2 fruit fly cellular contexts compared by ENCODE assay signal in genomic region chrX:6024638-6025037, dm6.
TF ChIP-seq lines count a peak whose summit lies in the region.

No protein-coding gene starts in this region.

TF ChIP-seq in whole organism, embryonic, 481 proteins besides CTCF, POLR2A, EP300 and RAD21 (continued from another document and continues in another):
- TF ChIP-seq gro (GFP tag; optimal IDR thresholded peaks at IDR 0.05; lab: Kevin White, UChicago) (no peak), z (GFP tag; IDR thresholded peaks at IDR 0.05; lab: Robert Waterston, UW) (0 out of 3 replicates have a peak, but pooled peaks have one; percentile 10), Hmr (GFP tag; optimal IDR thresholded peaks at IDR 0.05; lab: Kevin White, UChicago) (no peak), CG7271 (tag; optimal IDR thresholded peaks at IDR 0.05; lab: Kevin White, UChicago) (no peak), Poxn (GFP tag; IDR thresholded peaks at IDR 0.05; lab: Robert Waterston, UW) (no peak), CG2889 (GFP tag; IDR thresholded peaks at IDR 0.05; lab: Robert Waterston, UW) (no peak), CG18599 (GFP tag; optimal IDR thresholded peaks at IDR 0.05; lab: Kevin White, UChicago) (peak; percentile 26), Sox102F (GFP tag; optimal IDR thresholded peaks at IDR 0.05; lab: Kevin White, UChicago) (peak; percentile 43), CG13775 (GFP tag; optimal IDR thresholded peaks at IDR 0.05; lab: Kevin White, UChicago) (peak; percentile 26), seq (GFP tag; IDR thresholded peaks at IDR 0.05; lab: Robert Waterston, UW) (0 out of 2 replicates have a peak, but pooled peaks have one; percentile 21), hkb (optimal IDR thresholded peaks at IDR 0.05; lab: Kevin White, UChicago) (no peak), hkb (GFP tag; IDR thresholded peaks at IDR 0.05; lab: Robert Waterston, UW) (no peak), sima (GFP tag; optimal IDR thresholded peaks at IDR 0.05; lab: Kevin White, UChicago) (no peak), CoRest (tag; optimal IDR thresholded peaks at IDR 0.05; lab: Kevin White, UChicago) (peak; percentile 48), CG17385 (GFP tag; optimal IDR thresholded peaks at IDR 0.05; lab: Kevin White, UChicago) (peak; percentile 4), Lpt (GFP tag; optimal IDR thresholded peaks at IDR 0.05; lab: Kevin White, UChicago) (no peak), wor (GFP tag; IDR thresholded peaks at IDR 0.05; lab: Robert Waterston, UW) (no peak), kni (GFP tag; optimal IDR thresholded peaks at IDR 0.05; lab: Kevin White, UChicago) (peak; percentile 50), CG4404 (GFP tag; IDR thresholded peaks at IDR 0.05; lab: Robert Waterston, UW) (peak; percentile 47; the same call in 1 of the 2 replicates), Oli (tag; optimal IDR thresholded peaks at IDR 0.05; lab: Kevin White, UChicago) (peak; percentile 58), Xbp1 (GFP tag; optimal IDR thresholded peaks at IDR 0.05; lab: Kevin White, UChicago) (peak; percentile 64), sna (GFP tag; IDR thresholded peaks at IDR 0.05; lab: Robert Waterston, UW; ENCODE audit: partially characterized antibody) (no peak), bcd (GFP tag; optimal IDR thresholded peaks at IDR 0.05; lab: Kevin White, UChicago) (no peak), CG6683 (GFP tag; optimal IDR thresholded peaks at IDR 0.05; lab: Kevin White, UChicago) (no peak), salm (tag; optimal IDR thresholded peaks at IDR 0.05; lab: Kevin White, UChicago) (no peak), usp (GFP tag; optimal IDR thresholded peaks at IDR 0.05; lab: Kevin White, UChicago) (no peak), Mrtf (GFP tag; IDR thresholded peaks at IDR 0.05; lab: Robert Waterston, UW) (0 out of 3 replicates have a peak, but pooled peaks have one; percentile 5), Hmx (GFP tag; optimal IDR thresholded peaks at IDR 0.05; lab: Kevin White, UChicago) (no peak), Atf-2 (GFP tag; optimal IDR thresholded peaks at IDR 0.05; lab: Kevin White, UChicago) (peak; percentile 46), Fer2 (tag; optimal IDR thresholded peaks at IDR 0.05; lab: Kevin White, UChicago) (no peak), tin (GFP tag; optimal IDR thresholded peaks at IDR 0.05; lab: Kevin White, UChicago) (peak; percentile 53), scrt (GFP tag; optimal IDR thresholded peaks at IDR 0.05; lab: Kevin White, UChicago) (no peak), bigmax (GFP tag; optimal IDR thresholded peaks at IDR 0.05; lab: Kevin White, UChicago) (no peak), jigr1 (GFP tag; IDR thresholded peaks at IDR 0.05; lab: Robert Waterston, UW) (peak; percentile 38; the same call in 1 of the 3 replicates), CG6791 (GFP tag; IDR thresholded peaks at IDR 0.05; lab: Robert Waterston, UW; ENCODE audit: partially characterized antibody) (no peak), tap (tag; optimal IDR thresholded peaks at IDR 0.05; lab: Kevin White, UChicago) (peak; percentile 16), CG32532 (GFP tag; IDR thresholded peaks at IDR 0.05; lab: Robert Waterston, UW) (no peak), CG7928 (GFP tag; optimal IDR thresholded peaks at IDR 0.05; lab: Kevin White, UChicago) (no peak), Ravus (GFP tag; IDR thresholded peaks at IDR 0.05; lab: Robert Waterston, UW) (no peak), zf30C (GFP tag; optimal IDR thresholded peaks at IDR 0.05; lab: Kevin White, UChicago) (peak; percentile 70), tio (GFP tag; optimal IDR thresholded peaks at IDR 0.05; lab: Kevin White, UChicago) (peak; percentile 37), CG30020 (tag; optimal IDR thresholded peaks at IDR 0.05; lab: Kevin White, UChicago) (no peak), amos (GFP tag; IDR thresholded peaks at IDR 0.05; lab: Robert Waterston, UW; ENCODE audit: partially characterized antibody) (no peak), CG9437 (GFP tag; optimal IDR thresholded peaks at IDR 0.05; lab: Kevin White, UChicago) (no peak), Elba2 (GFP tag; optimal IDR thresholded peaks at IDR 0.05; lab: Kevin White, UChicago) (no peak), eve (GFP tag; optimal IDR thresholded peaks at IDR 0.05; lab: Kevin White, UChicago) (no peak), Deaf1 (tag; optimal IDR thresholded peaks at IDR 0.05; lab: Kevin White, UChicago) (no peak), dmrt11E (tag; optimal IDR thresholded peaks at IDR 0.05; lab: Kevin White, UChicago) (peak; percentile 85), chinmo (GFP tag; IDR thresholded peaks at IDR 0.05; lab: Robert Waterston, UW; ENCODE audit: partially characterized antibody) (no peak), Ets97D (GFP tag; optimal IDR thresholded peaks at IDR 0.05; lab: Kevin White, UChicago) (no peak), CG30431 (GFP tag; optimal IDR thresholded peaks at IDR 0.05; lab: Kevin White, UChicago) (peak; percentile 48), hth (optimal IDR thresholded peaks at IDR 0.05; lab: Kevin White, UChicago) (no peak), pho (GFP tag; optimal IDR thresholded peaks at IDR 0.05; lab: Kevin White, UChicago) (no peak), klu (GFP tag; IDR thresholded peaks at IDR 0.05; lab: Robert Waterston, UW) (no peak), odd (GFP tag; optimal IDR thresholded peaks at IDR 0.05; lab: Kevin White, UChicago) (peak; percentile 5), Myb (GFP tag; optimal IDR thresholded peaks at IDR 0.05; lab: Kevin White, UChicago) (peak; percentile 3), ato (GFP tag; IDR thresholded peaks at IDR 0.05; lab: Robert Waterston, UW; ENCODE audit: partially characterized antibody) (no peak), CG12071 (GFP tag; optimal IDR thresholded peaks at IDR 0.05; lab: Kevin White, UChicago) (no peak), CG1792 (GFP tag; optimal IDR thresholded peaks at IDR 0.05; lab: Kevin White, UChicago) (peak; percentile 2), CG11696 (GFP tag; IDR thresholded peaks at IDR 0.05; lab: Robert Waterston, UW) (no peak), CG7839 (tag; optimal IDR thresholded peaks at IDR 0.05; lab: Kevin White, UChicago) (peak; percentile 62), her (GFP tag; optimal IDR thresholded peaks at IDR 0.05; lab: Kevin White, UChicago) (no peak), CG15073 (GFP tag; optimal IDR thresholded peaks at IDR 0.05; lab: Kevin White, UChicago) (no peak), Xrp1 (GFP tag; IDR thresholded peaks at IDR 0.05; lab: Robert Waterston, UW) (peak; percentile 75), Jarid2 (GFP tag; optimal IDR thresholded peaks at IDR 0.05; lab: Kevin White, UChicago) (no peak), en (GFP tag; optimal IDR thresholded peaks at IDR 0.05; lab: Kevin White, UChicago) (no peak), CG32767 (GFP tag; IDR thresholded peaks at IDR 0.05; lab: Robert Waterston, UW) (peak; percentile 42; the same call in 1 of the 2 replicates)

TF ChIP-seq in whole organism, prepupa, 60 proteins besides CTCF, POLR2A, EP300 and RAD21 (continued from another document):
- no peak for TF ChIP-seq CG16779 (tag; optimal IDR thresholded peaks at IDR 0.05; lab: Kevin White, UChicago)
- TF ChIP-seq CG8319 (GFP tag; optimal IDR thresholded peaks at IDR 0.05; lab: Kevin White, UChicago): peak; percentile 36
- TF ChIP-seq Sox14 (GFP tag; optimal IDR thresholded peaks at IDR 0.05; lab: Kevin White, UChicago): peak; percentile 35
- peak; percentile 44 for TF ChIP-seq Eip75B (GFP tag; optimal IDR thresholded peaks at IDR 0.05; lab: Kevin White, UChicago)
- TF ChIP-seq Hr38 (GFP tag; optimal IDR thresholded peaks at IDR 0.05; lab: Kevin White, UChicago): no peak
- TF ChIP-seq Met (GFP tag; optimal IDR thresholded peaks at IDR 0.05; lab: Kevin White, UChicago): peak; percentile 80
- peak; percentile 56 for TF ChIP-seq OdsH (GFP tag; optimal IDR thresholded peaks at IDR 0.05; lab: Kevin White, UChicago)
- TF ChIP-seq fd59A (GFP tag; optimal IDR thresholded peaks at IDR 0.05; lab: Kevin White, UChicago): peak; percentile 45
- peak; percentile 43 for TF ChIP-seq spab (GFP tag; optimal IDR thresholded peaks at IDR 0.05; lab: Kevin White, UChicago)
- TF ChIP-seq dac (GFP tag; optimal IDR thresholded peaks at IDR 0.05; lab: Kevin White, UChicago): no peak
- TF ChIP-seq ss (GFP tag; optimal IDR thresholded peaks at IDR 0.05; lab: Kevin White, UChicago): peak in 1 of 2 experiments; percentile 66
- peak; percentile 72 for TF ChIP-seq Smox (GFP tag; optimal IDR thresholded peaks at IDR 0.05; lab: Kevin White, UChicago)
- peak; percentile 45 for TF ChIP-seq Sox15 (GFP tag; optimal IDR thresholded peaks at IDR 0.05; lab: Kevin White, UChicago)
- TF ChIP-seq Hr4 (GFP tag; optimal IDR thresholded peaks at IDR 0.05; lab: Kevin White, UChicago): no peak
- peak; percentile 66 for TF ChIP-seq CG3919 (GFP tag; optimal IDR thresholded peaks at IDR 0.05; lab: Kevin White, UChicago)
- peak; percentile 57 for TF ChIP-seq CG10631 (GFP tag; optimal IDR thresholded peaks at IDR 0.05; lab: Kevin White, UChicago)
- TF ChIP-seq Ets21C (GFP tag; optimal IDR thresholded peaks at IDR 0.05; lab: Kevin White, UChicago): peak; percentile 63
- TF ChIP-seq CG8119 (GFP tag; IDR thresholded peaks at IDR 0.05; lab: Robert Waterston, UW): no peak
- peak; percentile 67 for TF ChIP-seq CG10669 (GFP tag; optimal IDR thresholded peaks at IDR 0.05; lab: Kevin White, UChicago)
- TF ChIP-seq CG9139 (GFP tag; optimal IDR thresholded peaks at IDR 0.05; lab: Kevin White, UChicago): peak; percentile 25
- peak; percentile 77 for TF ChIP-seq cyc (GFP tag; optimal IDR thresholded peaks at IDR 0.05; lab: Kevin White, UChicago)
- TF ChIP-seq CG4318 (GFP tag; optimal IDR thresholded peaks at IDR 0.05; lab: Kevin White, UChicago): no peak
- peak; percentile 55 for TF ChIP-seq net (GFP tag; optimal IDR thresholded peaks at IDR 0.05; lab: Kevin White, UChicago)
- peak; percentile 55 for TF ChIP-seq dsx (GFP tag; optimal IDR thresholded peaks at IDR 0.05; lab: Kevin White, UChicago; ENCODE audit: poor library complexity, severe bottlenecking)
- no peak for TF ChIP-seq Eip93F (GFP tag; optimal IDR thresholded peaks at IDR 0.05; lab: Kevin White, UChicago)
- peak; percentile 52 for TF ChIP-seq achi (GFP tag; optimal IDR thresholded peaks at IDR 0.05; lab: Kevin White, UChicago)
- peak; percentile 35 for TF ChIP-seq CG11762 (GFP tag; optimal IDR thresholded peaks at IDR 0.05; lab: Kevin White, UChicago; ENCODE audit: insufficient read depth)
- no peak for TF ChIP-seq CG32006 (GFP tag; optimal IDR thresholded peaks at IDR 0.05; lab: Kevin White, UChicago)
- no peak for TF ChIP-seq Gug (GFP tag; IDR thresholded peaks at IDR 0.05; lab: Robert Waterston, UW)
- TF ChIP-seq eg (GFP tag; IDR thresholded peaks at IDR 0.05; lab: Robert Waterston, UW): no peak
- TF ChIP-seq CG6163 (GFP tag; IDR thresholded peaks at IDR 0.05; lab: Robert Waterston, UW): peak; percentile 57; the same call in 2 of the 3 replicates
- peak; percentile 6 to 39 for TF ChIP-seq salr (GFP tag; optimal IDR thresholded peaks at IDR 0.05; lab: Kevin White, UChicago)
- TF ChIP-seq Sox102F (GFP tag; optimal IDR thresholded peaks at IDR 0.05; lab: Kevin White, UChicago): peak; percentile 70
- peak; percentile 73 for TF ChIP-seq topi (GFP tag; optimal IDR thresholded peaks at IDR 0.05; lab: Kevin White, UChicago)
- peak; percentile 59 for TF ChIP-seq CG8632 (GFP tag; optimal IDR thresholded peaks at IDR 0.05; lab: Kevin White, UChicago)
TF ChIP-seq in whole organism, prepupa: peak in this region for 44.
